Worm (Caenorhabditis elegans): Measurements from ENCODE around the gene nspb-8.

Gene nspb-8

DNA sequence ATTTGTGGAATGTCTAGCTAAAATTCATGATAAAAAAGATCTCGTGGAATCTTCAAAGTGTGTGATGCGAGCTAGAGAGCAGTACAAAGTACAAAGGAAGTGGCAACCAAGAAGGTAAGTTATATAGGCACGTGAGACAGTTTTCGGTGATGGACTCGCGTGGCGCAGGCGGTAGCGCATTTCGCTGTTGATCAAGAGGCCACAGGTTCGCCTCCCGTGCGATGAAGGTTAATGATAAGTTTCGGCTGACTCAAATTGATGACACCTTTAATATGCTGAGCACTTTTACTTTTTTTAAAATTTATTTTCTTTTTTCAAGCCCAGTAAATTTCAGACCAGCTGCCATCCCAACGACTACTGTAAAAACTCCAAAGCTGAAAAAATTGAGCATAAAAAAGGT lies 36.5 kb upstream of the nspb-8 start:
- TF ChIP-seq nhr-84 (tag; optimal IDR thresholded peaks at IDR 0.05) = no peak
- peak; percentile 45 for TF ChIP-seq nhr-71 (tag; optimal IDR thresholded peaks at IDR 0.05)
- peak; percentile 61 for TF ChIP-seq nhr-90 (tag; optimal IDR thresholded peaks at IDR 0.05; ENCODE audit: poor library complexity)
- TF ChIP-seq nhr-47 (tag; optimal IDR thresholded peaks at IDR 0.05) = no peak
- TF ChIP-seq C16A3.4 (tag; optimal IDR thresholded peaks at IDR 0.05) = peak; percentile 0
- TF ChIP-seq lin-35 (GFP tag; optimal IDR thresholded peaks at IDR 0.05) = peak in 1 of 2 experiments; percentile 59
- TF ChIP-seq sox-4 (tag; optimal IDR thresholded peaks at IDR 0.05) = no peak
- peak; percentile 70 for TF ChIP-seq nhr-85 (tag)
- peak; percentile 39 for TF ChIP-seq snu-23 (GFP tag; optimal IDR thresholded peaks at IDR 0.05)
- TF ChIP-seq efl-1 (optimal IDR thresholded peaks at IDR 0.05) = peak in 1 of 2 experiments; percentile 14
- peak in 1 of 2 experiments; percentile 92 for TF ChIP-seq efl-1 (GFP tag; optimal IDR thresholded peaks at IDR 0.05 in 1 of 2)
- TF ChIP-seq nhr-20 (tag; optimal IDR thresholded peaks at IDR 0.05) = peak; percentile 28
- 0 out of 2 replicates have a peak, but pooled peaks have one; percentile 15 for TF ChIP-seq grh-1 (GFP tag; IDR thresholded peaks at IDR 0.05)
- TF ChIP-seq rnt-1 (tag; optimal IDR thresholded peaks at IDR 0.05) = peak; percentile 12
- no peak for TF ChIP-seq zag-1 (tag; optimal IDR thresholded peaks at IDR 0.05)

DNA sequence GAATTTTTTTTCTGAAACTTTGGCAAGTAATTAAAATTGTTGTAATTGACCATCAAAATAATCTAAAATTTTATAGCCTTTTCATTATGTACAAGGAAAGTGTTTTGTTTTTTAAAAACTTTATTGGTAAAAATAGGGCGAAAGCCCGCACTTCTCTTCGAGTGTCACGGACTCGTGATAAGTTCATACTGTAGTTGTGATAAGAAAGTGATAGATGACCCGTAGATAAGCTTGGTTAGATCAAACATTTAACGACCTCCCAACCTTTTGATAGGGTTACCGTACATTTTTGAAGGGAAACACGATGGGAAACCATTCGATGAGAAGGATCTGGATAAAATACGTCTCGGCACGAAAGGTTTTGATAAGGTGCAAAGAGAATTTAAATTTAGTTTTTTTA lies 36.0 kb upstream of the nspb-8 start:
- TF ChIP-seq ceh-82 (tag; optimal IDR thresholded peaks at IDR 0.05) (no peak), hpl-2 (GFP tag; optimal IDR thresholded peaks at IDR 0.05) (no peak), C04F5.9 (tag; optimal IDR thresholded peaks at IDR 0.05) (no peak), nhr-76 (tag; optimal IDR thresholded peaks at IDR 0.05) (no peak), unc-130 (tag; optimal IDR thresholded peaks at IDR 0.05) (no peak), lir-3 (tag; optimal IDR thresholded peaks at IDR 0.05; ENCODE audit: poor library complexity) (no peak), jun-1 (tag; optimal IDR thresholded peaks at IDR 0.05) (no peak), vab-15 (tag; optimal IDR thresholded peaks at IDR 0.05) (no peak), rnt-1 (tag; optimal IDR thresholded peaks at IDR 0.05) (no peak), zag-1 (tag; optimal IDR thresholded peaks at IDR 0.05) (no peak), mab-9 (GFP tag; IDR thresholded peaks at IDR 0.05) (no peak), elt-3 (tag; optimal IDR thresholded peaks at IDR 0.05) (peak in 4 of 6 experiments; percentile 79 to 83 (median 82)), blmp-1 (tag; optimal IDR thresholded peaks at IDR 0.05) (peak; percentile 89), nhr-20 (tag; optimal IDR thresholded peaks at IDR 0.05) (no peak), ztf-11 (tag; optimal IDR thresholded peaks at IDR 0.05) (no peak), nhr-85 (tag) (peak; percentile 52)

DNA sequence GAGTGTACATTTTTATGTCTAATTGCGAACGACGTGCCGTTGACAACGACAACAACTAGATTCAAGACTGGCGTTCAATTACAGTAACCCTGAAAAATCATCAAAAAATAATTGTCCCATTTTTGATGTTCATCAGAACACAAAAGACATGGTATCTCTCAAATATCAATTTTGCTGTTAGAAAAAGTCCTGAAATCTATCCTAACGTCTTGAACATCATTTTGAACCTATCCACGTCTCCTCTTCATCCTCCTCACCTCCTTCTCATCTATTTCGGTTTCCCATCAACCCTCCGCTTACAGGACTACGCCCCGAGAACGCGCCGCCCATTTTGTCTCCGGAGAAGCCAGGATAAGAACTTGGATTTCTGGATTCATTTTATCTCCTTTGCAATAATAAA lies 35.3 kb upstream of the nspb-8 start, which contains the start of gene mltn-9:
Gene mltn-9 (plus strand): TSS at position 301 of the 400 bp plus-strand sequence.
- TF ChIP-seq lin-15B (tag; optimal IDR thresholded peaks at IDR 0.05) = no peak
- TF ChIP-seq ceh-88 (GFP tag; IDR thresholded peaks at IDR 0.05) = no peak
- no peak for TF ChIP-seq unc-62 (GFP tag; optimal IDR thresholded peaks at IDR 0.05)
- TF ChIP-seq swsn-7 (tag; optimal IDR thresholded peaks at IDR 0.05) = no peak
- no peak for TF ChIP-seq mef-2 (tag; optimal IDR thresholded peaks at IDR 0.05)
- no peak for TF ChIP-seq ets-5 (GFP tag; IDR thresholded peaks at IDR 0.05)
- no peak for TF ChIP-seq nhr-77 (tag; optimal IDR thresholded peaks at IDR 0.05)
- TF ChIP-seq jun-1 (tag; optimal IDR thresholded peaks at IDR 0.05) = no peak
- TF ChIP-seq skn-1 (tag; optimal IDR thresholded peaks at IDR 0.05) = no peak
- no peak for TF ChIP-seq hpl-2 (GFP tag; optimal IDR thresholded peaks at IDR 0.05)

DNA sequence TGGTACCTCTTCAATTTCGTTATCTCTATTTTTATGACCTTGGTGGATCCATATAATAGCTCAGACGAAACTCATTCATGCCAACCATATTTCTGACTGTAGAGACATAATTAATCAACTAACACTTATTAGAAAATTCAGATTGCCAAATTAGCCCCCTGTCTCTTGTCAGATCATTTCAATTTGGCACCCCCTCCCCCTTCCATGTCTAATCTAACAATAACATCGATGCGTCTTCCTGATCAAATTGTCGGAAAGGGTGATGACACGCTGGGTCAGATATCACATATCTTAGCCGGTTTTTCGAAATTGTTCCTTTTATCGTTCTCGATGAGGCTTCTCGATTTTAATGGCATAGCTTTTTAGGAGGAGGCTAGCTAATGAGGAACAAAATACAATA lies 30.9 kb upstream of the nspb-8 start:
- peak; percentile 7 for TF ChIP-seq blmp-1 (tag; optimal IDR thresholded peaks at IDR 0.05)
- no peak for TF ChIP-seq pqm-1 (tag; optimal IDR thresholded peaks at IDR 0.05)
